Worm (Caenorhabditis elegans) whole organism, L2 larva: ENCODE measurements around the gene K04F1.8.

Experiments used
- F13H6.1 ChIP-seq: sonication (generic microtip); optimal IDR thresholded peaks from 2 replicates; lab custom pipeline; 2016; ENCODE audit warnings: missing genetic modification characterization, missing compliant biosample characterization
- ama-1 ChIP-seq: fragments of 150-350 bp; optimal IDR thresholded peaks from 2 replicates; lab custom pipeline; 2018; ENCODE audit warnings: inconsistent platforms
- ceh-16 ChIP-seq: fragments of 150-350 bp; optimal IDR thresholded peaks from 2 replicates; lab custom pipeline; 2014; ENCODE audit warnings: missing biosample characterization, missing genetic modification characterization
- elt-3 ChIP-seq: sonication (generic microtip); optimal IDR thresholded peaks from 2 replicates; lab custom pipeline; 2017; ENCODE audit warnings: missing biosample characterization, missing genetic modification characterization
- fos-1 ChIP-seq: fragments of 150-350 bp; optimal IDR thresholded peaks from 2 replicates; lab custom pipeline; 2014; ENCODE audit warnings: missing biosample characterization, missing genetic modification characterization
- nhr-11 ChIP-seq: fragments of 150-350 bp; optimal IDR thresholded peaks from 2 replicates; lab custom pipeline; 2014; ENCODE audit warnings: missing biosample characterization, missing genetic modification characterization
- nhr-25 ChIP-seq: fragments of 150-350 bp; sonication (generic microtip); optimal IDR thresholded peaks from 3 replicates; lab custom pipeline; 2014; ENCODE audit warnings: missing biosample characterization, missing genetic modification characterization

ce11 chrV:1654845-1655244 lies 12.2 kb upstream of the K04F1.8 start, which contains the start of gene irld-11:
- TF ChIP-seq ceh-16 (tag; lab: Kevin White, UChicago): no peak
- TF ChIP-seq fos-1 (tag; lab: Kevin White, UChicago): no peak
- TF ChIP-seq nhr-11 (tag; lab: Kevin White, UChicago): no peak
- no peak for TF ChIP-seq elt-3
- no peak for TF ChIP-seq F13H6.1 (tag; lab: Kevin White, UChicago)
- no peak for TF ChIP-seq nhr-25 (tag; lab: Kevin White, UChicago)
- no peak for TF ChIP-seq ama-1 (lab: Kevin White, UChicago)
